Fruit fly (Drosophila melanogaster): ENCODE data around the gene Imp.

The Imp gene

dm6 chrX:10802457-10803378 is 21.4 kb downstream of the Imp start (continued):
- TF ChIP-seq ATbp (GFP tag; optimal IDR thresholded peaks at IDR 0.05) (peak; percentile 52), sug (tag; optimal IDR thresholded peaks at IDR 0.05) (peak; percentile 47), CG3281 (GFP tag; optimal IDR thresholded peaks at IDR 0.05) (no peak), CG8359 (GFP tag; optimal IDR thresholded peaks at IDR 0.05; ENCODE audit: borderline replicate concordance) (peak; percentile 50), zen (tag; optimal IDR thresholded peaks at IDR 0.05) (peak; percentile 23), Med (GFP tag) (peak; percentile 20), sqz (GFP tag; optimal IDR thresholded peaks at IDR 0.05) (peak; percentile 81), CG6813 (GFP tag; optimal IDR thresholded peaks at IDR 0.05) (peak; percentile 72), CG32772 (GFP tag; IDR thresholded peaks at IDR 0.05) (peak; percentile 38; the same call in 1 of the 2 replicates), CG18476 (GFP tag; optimal IDR thresholded peaks at IDR 0.05) (no peak), lilli (GFP tag; optimal IDR thresholded peaks at IDR 0.05) (no peak), pan (optimal IDR thresholded peaks at IDR 0.05) (no peak), pan (GFP tag; optimal IDR thresholded peaks at IDR 0.05 in 1 of 2, IDR thresholded peaks at IDR 0.05 in 1 of 2) (peak in 1 of 2 experiments; percentile 62), ash1 (GFP tag; optimal IDR thresholded peaks at IDR 0.05) (no peak), gro (GFP tag; optimal IDR thresholded peaks at IDR 0.05) (no peak), BtbVII (GFP tag; optimal IDR thresholded peaks at IDR 0.05) (peak; percentile 41), Awh (GFP tag; IDR thresholded peaks at IDR 0.05) (no peak), mld (GFP tag; IDR thresholded peaks at IDR 0.05; ENCODE audit: partially characterized antibody) (no peak), slbo (GFP tag; IDR thresholded peaks at IDR 0.05) (peak; percentile 31; the same call in 1 of the 2 replicates), br (optimal IDR thresholded peaks at IDR 0.05) (no peak), bowl (GFP tag; IDR thresholded peaks at IDR 0.05) (no peak), Ptx1 (GFP tag; IDR thresholded peaks at IDR 0.05) (peak; percentile 59), cato (GFP tag; optimal IDR thresholded peaks at IDR 0.05; ENCODE audit: borderline replicate concordance) (no peak), sc (optimal IDR thresholded peaks at IDR 0.05) (no peak), sc (GFP tag; optimal IDR thresholded peaks at IDR 0.05) (peak; percentile 61), CG1602 (GFP tag; optimal IDR thresholded peaks at IDR 0.05) (peak; percentile 36), oc (tag; optimal IDR thresholded peaks at IDR 0.05) (no peak), fd3F (GFP tag; optimal IDR thresholded peaks at IDR 0.05) (peak; percentile 52), Chrac-16 (GFP tag; optimal IDR thresholded peaks at IDR 0.05) (peak; percentile 25), CG7745 (tag; optimal IDR thresholded peaks at IDR 0.05) (no peak), Eip74EF (GFP tag; optimal IDR thresholded peaks at IDR 0.05) (peak in 1 of 2 experiments; percentile 66), Nf-YB (GFP tag; optimal IDR thresholded peaks at IDR 0.05) (no peak), CG1024 (GFP tag; IDR thresholded peaks at IDR 0.05) (no peak), CG4404 (GFP tag; IDR thresholded peaks at IDR 0.05) (no peak), trh (GFP tag; optimal IDR thresholded peaks at IDR 0.05) (no peak), CG9727 (GFP tag; optimal IDR thresholded peaks at IDR 0.05) (peak; percentile 61), grau (tag; optimal IDR thresholded peaks at IDR 0.05) (peak; percentile 79), MESR4 (GFP tag; optimal IDR thresholded peaks at IDR 0.05) (no peak), seq (GFP tag; IDR thresholded peaks at IDR 0.05) (peak; percentile 65; the same call in 1 of the 2 replicates), CG15011 (GFP tag; optimal IDR thresholded peaks at IDR 0.05) (no peak), yki (optimal IDR thresholded peaks at IDR 0.05) (no peak), dysf (GFP tag; IDR thresholded peaks at IDR 0.05) (peak; percentile 73; the same call in 2 of the 3 replicates), CkIIα-i1 (GFP tag; IDR thresholded peaks at IDR 0.05) (no peak), lbe (GFP tag; optimal IDR thresholded peaks at IDR 0.05) (no peak), NK7.1 (GFP tag; optimal IDR thresholded peaks at IDR 0.05) (no peak), exex (tag; optimal IDR thresholded peaks at IDR 0.05) (peak; percentile 53), repo (GFP tag; optimal IDR thresholded peaks at IDR 0.05) (no peak), Lpt (GFP tag; optimal IDR thresholded peaks at IDR 0.05) (no peak), HHEX (GFP tag; optimal IDR thresholded peaks at IDR 0.05) (peak; percentile 59)
